Worm (Caenorhabditis elegans) whole organism, young adult: Measurements from ENCODE around the gene ttr-17.

ENCODE experiments used
- B0035.1 ChIP-seq: sonication (generic microtip); optimal IDR thresholded peaks from 2 replicates; lab custom pipeline; 2016; ENCODE audit warnings: missing genetic modification characterization, mild to moderate bottlenecking, missing compliant biosample characterization, missing genotype, missing genetic modification reagents
- B0261.1 ChIP-seq: sonication (generic microtip); optimal IDR thresholded peaks from 2 replicates; lab custom pipeline; 2016; ENCODE audit warnings: mild to moderate bottlenecking, missing genetic modification characterization, moderate library complexity, missing compliant biosample characterization
- D2030.7 ChIP-seq: fragments of 200-800 bp; sonication (Bioruptor generic); IDR thresholded peaks from 2 replicates; pipeline ENCODE4 v1.3.6; 2022; ENCODE audit warnings: missing genetic modification reagents, missing genetic modification characterization, missing compliant biosample characterization
- F23B12.7 ChIP-seq: sonication (generic microtip); optimal IDR thresholded peaks from 2 replicates; lab custom pipeline; 2017; ENCODE audit warnings: missing genetic modification characterization, mild to moderate bottlenecking, missing compliant biosample characterization, antibody characterized with exemption, moderate library complexity; ENCODE audit not compliant: insufficient read depth
- F33H1.4 ChIP-seq: fragments of 200-800 bp; sonication (Bioruptor generic); IDR thresholded peaks from 2 replicates; pipeline ENCODE4 v1.3.6; 2022; ENCODE audit warnings: missing genetic modification reagents, missing genetic modification characterization, missing compliant biosample characterization
- F37B4.10 ChIP-seq: fragments of 200-800 bp; sonication (Bioruptor generic); IDR thresholded peaks from 2 replicates; pipeline ENCODE4 v1.3.6; 2022; ENCODE audit warnings: missing genetic modification characterization, missing compliant biosample characterization
- F52B5.7 ChIP-seq: sonication (generic microtip); optimal IDR thresholded peaks from 2 replicates; lab custom pipeline; 2016; ENCODE audit warnings: mild to moderate bottlenecking, missing genetic modification characterization, missing compliant biosample characterization
- F57A8.1 ChIP-seq: fragments of 200-800 bp; sonication (Bioruptor generic); optimal IDR thresholded peaks from 2 replicates; lab custom pipeline; 2018; ENCODE audit warnings: mild to moderate bottlenecking, missing genetic modification characterization, moderate library complexity, missing compliant biosample characterization
- K12H6.12 ChIP-seq: fragments of 200-800 bp; sonication (Bioruptor generic); optimal IDR thresholded peaks from 2 replicates; lab custom pipeline; 2018; ENCODE audit warnings: mild to moderate bottlenecking, missing genetic modification characterization, missing compliant biosample characterization
- Y67H2A.10 ChIP-seq: fragments of 200-800 bp; sonication (Bioruptor generic); conservative IDR thresholded peaks from 2 replicates; pipeline ENCODE4 v1.3.6; 2022; ENCODE audit warnings: missing genetic modification reagents, missing genetic modification characterization, missing compliant biosample characterization
- Y79H2A.3 ChIP-seq: fragments of 200-800 bp; sonication (Bioruptor generic); conservative IDR thresholded peaks from 2 replicates; pipeline ENCODE4 v1.3.6; 2022; ENCODE audit warnings: missing genetic modification reagents, missing genetic modification characterization, missing compliant biosample characterization
- ZK185.1 ChIP-seq: sonication (generic microtip); optimal IDR thresholded peaks from 2 replicates; lab custom pipeline; 2016; ENCODE audit warnings: mild to moderate bottlenecking, missing genetic modification characterization, missing compliant biosample characterization; ENCODE audit not compliant: poor library complexity, severe bottlenecking
- aptf-3 ChIP-seq: fragments of 200-800 bp; sonication (Bioruptor generic); IDR thresholded peaks from 2 replicates; pipeline ENCODE4 v1.3.6; 2022; ENCODE audit warnings: missing genetic modification characterization, missing compliant biosample characterization
- ceh-100 ChIP-seq: fragments of 200-800 bp; sonication (Bioruptor generic); IDR thresholded peaks from 2 replicates; pipeline ENCODE4 v1.3.6; 2022; ENCODE audit warnings: missing genetic modification reagents, missing genetic modification characterization, missing compliant biosample characterization
- die-1 ChIP-seq: sonication (generic microtip); optimal IDR thresholded peaks from 2 replicates; lab custom pipeline; 2016; ENCODE audit warnings: missing genotype, mild to moderate bottlenecking, missing genetic modification characterization, missing compliant biosample characterization
- ekl-4 ChIP-seq: fragments of 200-800 bp; sonication (Bioruptor generic); IDR thresholded peaks from 2 replicates; pipeline ENCODE4 v1.3.6; 2022; ENCODE audit warnings: missing genetic modification reagents, missing genetic modification characterization, missing compliant biosample characterization
- hlh-26 ChIP-seq: fragments of 200-800 bp; sonication (Bioruptor generic); conservative IDR thresholded peaks from 2 replicates; pipeline ENCODE4 v1.3.6; 2022; ENCODE audit warnings: missing genetic modification reagents, missing genetic modification characterization, missing compliant biosample characterization
- hmg-1.2 ChIP-seq: fragments of 200-800 bp; sonication (Bioruptor generic); IDR thresholded peaks from 2 replicates; pipeline ENCODE4 v1.3.6; 2022; ENCODE audit warnings: missing genetic modification reagents, missing genetic modification characterization, missing compliant biosample characterization
- hrde-1 ChIP-seq: sonication (generic microtip); optimal IDR thresholded peaks from 2 replicates; lab custom pipeline; 2016; ENCODE audit warnings: missing genetic modification characterization, mild to moderate bottlenecking, missing compliant biosample characterization, moderate library complexity, missing genotype, missing genetic modification reagents, borderline replicate concordance
- lag-1 ChIP-seq: fragments of 200-800 bp; sonication (Bioruptor generic); IDR thresholded peaks from 2 replicates; pipeline ENCODE4 v1.3.6; 2022; ENCODE audit warnings: missing genetic modification reagents, missing genetic modification characterization, missing compliant biosample characterization
- let-526 ChIP-seq: fragments of 200-800 bp; sonication (Bioruptor generic); IDR thresholded peaks from 2 replicates; pipeline ENCODE4 v1.3.6; 2022; ENCODE audit warnings: missing genetic modification reagents, missing genetic modification characterization, missing compliant biosample characterization
- lin-26 ChIP-seq: fragments of 200-800 bp; sonication (Bioruptor generic); IDR thresholded peaks from 2 replicates; pipeline ENCODE4 v1.3.6; 2022; ENCODE audit warnings: missing genetic modification reagents, missing genetic modification characterization, missing compliant biosample characterization
- lin-54 ChIP-seq: fragments of 200-800 bp; sonication (Bioruptor generic); optimal IDR thresholded peaks from 2 replicates; lab custom pipeline; 2018; ENCODE audit warnings: mild to moderate bottlenecking, missing genetic modification characterization, missing compliant biosample characterization
- lsl-1 ChIP-seq: fragments of 200-800 bp; sonication (Bioruptor generic); optimal IDR thresholded peaks from 2 replicates; lab custom pipeline; 2018; ENCODE audit warnings: mild to moderate bottlenecking, missing genetic modification characterization, moderate library complexity, missing compliant biosample characterization
- madf-3 ChIP-seq: fragments of 200-800 bp; sonication (Bioruptor generic); IDR thresholded peaks from 2 replicates; pipeline ENCODE4 v1.3.6; 2022; ENCODE audit warnings: missing genetic modification reagents, missing genetic modification characterization, missing compliant biosample characterization
- madf-6 ChIP-seq: fragments of 200-800 bp; sonication (Bioruptor generic); IDR thresholded peaks from 2 replicates; pipeline ENCODE4 v1.3.6; 2022; ENCODE audit warnings: missing genetic modification reagents, missing genetic modification characterization, missing compliant biosample characterization
- madf-8 ChIP-seq: fragments of 200-800 bp; sonication (Bioruptor generic); conservative IDR thresholded peaks from 2 replicates; pipeline ENCODE4 v1.3.6; 2022; ENCODE audit warnings: missing genetic modification reagents, missing genetic modification characterization, missing compliant biosample characterization
- mcd-1 ChIP-seq: fragments of 200-800 bp; sonication (Bioruptor generic); IDR thresholded peaks from 2 replicates; pipeline ENCODE4 v1.3.6; 2022; ENCODE audit warnings: missing genetic modification reagents, missing genetic modification characterization, missing compliant biosample characterization
- mes-4 ChIP-seq: sonication (generic microtip); optimal IDR thresholded peaks from 2 replicates; lab custom pipeline; 2016; ENCODE audit warnings: missing genotype, missing genetic modification characterization, missing compliant biosample characterization
- mxl-1 ChIP-seq: sonication (generic microtip); optimal IDR thresholded peaks from 2 replicates; lab custom pipeline; 2016; ENCODE audit warnings: missing genetic modification characterization, missing compliant biosample characterization
- nhr-179 ChIP-seq: sonication (generic microtip); optimal IDR thresholded peaks from 2 replicates; lab custom pipeline; 2016; ENCODE audit warnings: mild to moderate bottlenecking, missing genetic modification characterization, missing compliant biosample characterization
- rcor-1 ChIP-seq: fragments of 200-800 bp; sonication (Bioruptor generic); IDR thresholded peaks from 2 replicates; pipeline ENCODE4 v1.3.6; 2022; ENCODE audit warnings: missing genetic modification reagents, missing genetic modification characterization, missing compliant biosample characterization
- sea-2 ChIP-seq: fragments of 200-800 bp; sonication (Bioruptor generic); IDR thresholded peaks from 2 replicates; pipeline ENCODE4 v1.3.6; 2022; ENCODE audit warnings: missing genetic modification characterization, missing compliant biosample characterization
- sptf-2 ChIP-seq: fragments of 200-800 bp; sonication (Bioruptor generic); optimal IDR thresholded peaks from 2 replicates; lab custom pipeline; 2018; ENCODE audit warnings: mild to moderate bottlenecking, missing genetic modification characterization, missing compliant biosample characterization
- ztf-25 ChIP-seq: fragments of 200-800 bp; sonication (Bioruptor generic); IDR thresholded peaks from 2 replicates; pipeline ENCODE4 v1.3.6; 2022; ENCODE audit warnings: missing genetic modification reagents, missing genetic modification characterization, missing compliant biosample characterization

The ttr-17 gene

DNA sequence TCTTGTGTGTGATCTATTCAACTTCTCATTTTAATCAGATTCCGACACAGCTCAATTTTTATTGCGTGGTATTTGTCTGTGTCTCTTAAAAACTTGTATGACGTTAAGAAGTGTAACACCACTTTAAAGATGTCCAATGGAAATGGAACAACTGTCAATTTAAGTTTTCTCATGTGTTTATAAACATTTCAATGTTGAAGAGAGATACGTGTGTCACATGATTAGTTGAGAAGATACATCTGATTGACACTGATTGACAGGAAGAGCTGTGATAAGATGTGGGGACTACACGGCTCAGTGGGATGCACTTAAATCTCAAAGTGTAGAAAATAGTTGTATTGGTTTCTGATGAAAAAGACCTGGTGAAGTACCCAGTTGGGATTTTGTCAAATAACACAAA lies 1.5 kb upstream of the ttr-17 start:
- no peak for TF ChIP-seq B0035.1 (tag; lab: Kevin White, UChicago)
- TF ChIP-seq, all 124 proteins: peak for 0

DNA sequence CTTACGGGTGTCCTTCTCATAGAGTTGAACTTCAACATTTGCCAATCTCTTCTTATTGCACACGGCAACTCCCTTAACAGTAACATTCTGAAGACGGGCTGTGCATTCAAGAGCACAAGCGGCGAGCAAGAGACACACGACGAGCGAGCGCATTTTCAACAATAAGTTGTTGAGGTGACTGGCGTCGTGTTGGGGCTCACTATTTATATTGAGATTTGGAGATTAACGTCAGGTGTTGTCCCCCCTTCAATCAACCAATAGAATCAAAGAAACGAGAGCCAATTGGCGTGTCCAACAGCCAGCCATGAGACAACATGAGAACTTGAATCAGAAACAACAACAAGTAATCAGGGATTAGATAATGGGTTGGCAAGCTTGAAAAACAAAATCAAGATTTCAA lies 2.9 kb downstream of the ttr-17 start, which contains the start of gene ttr-16:
TSS of gene ttr-16 (minus strand) at position 176 of the 400 bp plus-strand sequence.
- TF ChIP-seq nhr-179 (tag; lab: Kevin White, UChicago) (no peak), Y79H2A.3 (GFP tag; lab: Robert Waterston, UW) (no peak), sptf-2 (GFP tag; lab: Kevin White, UChicago) (no peak), F33H1.4 (GFP tag; lab: Robert Waterston, UW) (no peak), F52B5.7 (tag; lab: Kevin White, UChicago) (no peak), B0261.1 (no peak), lin-54 (GFP tag; lab: Kevin White, UChicago) (no peak), F23B12.7 (tag; lab: Kevin White, UChicago) (no peak), lag-1 (GFP tag; lab: Robert Waterston, UW) (no peak), F37B4.10 (no peak), ZK185.1 (tag; lab: Kevin White, UChicago) (no peak), Y67H2A.10 (no peak), mxl-1 (tag; lab: Kevin White, UChicago) (no peak), F57A8.1 (GFP tag; lab: Kevin White, UChicago) (no peak), mes-4 (tag; lab: Kevin White, UChicago) (no peak), lin-26 (GFP tag; lab: Robert Waterston, UW) (no peak)

ce11 chrIV:11062984-11063613 lies 3.7 kb downstream of the ttr-17 start:
- TF ChIP-seq hrde-1 (tag; lab: Kevin White, UChicago) (no peak), aptf-3 (GFP tag; lab: Robert Waterston, UW) (no peak), die-1 (no peak), F57A8.1 (GFP tag; lab: Kevin White, UChicago) (no peak), madf-3 (GFP tag; lab: Robert Waterston, UW) (0 out of 2 replicates have a peak, but pooled peaks have one; percentile 3), Y79H2A.3 (GFP tag; lab: Robert Waterston, UW) (no peak)

DNA sequence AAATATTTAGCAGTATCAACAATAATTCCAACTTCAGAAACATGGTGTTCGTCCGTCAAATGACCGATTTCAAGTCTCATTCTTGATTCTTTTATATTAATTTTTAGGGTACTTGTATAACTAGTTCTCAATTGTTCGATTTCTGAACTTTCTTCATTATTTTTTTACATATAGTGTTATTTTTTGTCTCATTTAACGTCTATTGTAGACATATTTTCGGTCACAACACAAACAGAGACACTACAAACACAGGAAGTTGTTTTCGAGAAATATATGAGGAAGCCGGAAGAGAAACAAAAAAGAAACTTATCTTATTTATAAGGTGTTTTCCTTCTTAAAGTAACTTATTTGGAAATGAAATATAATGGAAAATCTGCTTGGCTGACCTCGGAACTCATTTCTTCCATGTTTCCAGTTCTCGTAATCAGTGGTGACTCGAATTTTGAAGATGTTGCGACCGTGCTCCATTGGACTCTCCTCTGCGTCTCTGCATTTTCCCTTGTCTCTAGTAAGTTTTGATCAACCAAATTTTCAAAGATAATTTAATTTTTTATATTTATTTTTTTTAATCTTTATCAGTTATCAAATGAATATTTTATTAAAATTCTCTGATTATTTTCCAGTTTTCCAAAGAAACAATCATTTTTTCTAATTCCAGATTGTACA lies 13.0 kb downstream of the ttr-17 start, which contains the start of the genes F36H1.12 and lin-3:
TSS of gene F36H1.12 (minus strand) at position 51 of the 666 bp plus-strand sequence.
TSS of gene lin-3 (plus strand) at position 657 of the 666 bp plus-strand sequence.
- TF ChIP-seq madf-6 (GFP tag; lab: Robert Waterston, UW) (peak; percentile 56; the same call in 1 of the 2 replicates), mxl-1 (tag; lab: Kevin White, UChicago) (no peak), K12H6.12 (tag; lab: Kevin White, UChicago) (no peak), rcor-1 (GFP tag; lab: Robert Waterston, UW) (0 out of 2 replicates have a peak, but pooled peaks have one; percentile 25), lsl-1 (GFP tag; lab: Kevin White, UChicago) (peak; percentile 60), mcd-1 (peak; percentile 73), ceh-100 (peak; percentile 93), madf-8 (GFP tag; lab: Robert Waterston, UW) (peak; percentile 20; the same call in 1 of the 2 replicates), F33H1.4 (GFP tag; lab: Robert Waterston, UW) (peak; percentile 51; the same call in 1 of the 2 replicates), sea-2 (GFP tag; lab: Robert Waterston, UW) (no peak), ztf-25 (GFP tag; lab: Robert Waterston, UW) (no peak), let-526 (no peak), ekl-4 (GFP tag; lab: Robert Waterston, UW) (no peak), hmg-1.2 (peak; percentile 91), D2030.7 (peak; percentile 53; the same call in 1 of the 2 replicates), hlh-26 (GFP tag; lab: Robert Waterston, UW) (no peak)
- TF ChIP-seq, all 124 proteins: peak for 9
